Worm (Caenorhabditis elegans): ENCODE data around the gene C03H5.6.

C03H5.6 gene

ce11 chrII:371549-371948, 27.7 kb downstream of the C03H5.6 start:
- TF ChIP-seq unc-62 (GFP tag; optimal IDR thresholded peaks at IDR 0.05), result no peak

- TF ChIP-seq unc-62 (GFP tag; optimal IDR thresholded peaks at IDR 0.05), result no peak
Measured at ce11 chrII:370394-370793, 28.8 kb downstream of the C03H5.6 start.

- no peak for TF ChIP-seq unc-62 (GFP tag; optimal IDR thresholded peaks at IDR 0.05)
Measured at ce11 chrII:367455-367854, 31.8 kb downstream of the C03H5.6 start, which contains the start of gene ptr-3. TSS of gene ptr-3 (minus strand) at chrII:367555.

ce11 chrII:356969-357368, 42.3 kb downstream of the C03H5.6 start, which contains the start of gene dmsr-4:
TSS of gene dmsr-4 (minus strand) at chrII:357069.
- TF ChIP-seq unc-62 (GFP tag; optimal IDR thresholded peaks at IDR 0.05), result no peak

ce11 chrII:354494-354893, 44.7 kb downstream of the C03H5.6 start:
- no peak for TF ChIP-seq unc-62 (GFP tag; optimal IDR thresholded peaks at IDR 0.05)

ce11 chrII:349749-350148, 49.5 kb downstream of the C03H5.6 start:
- TF ChIP-seq unc-62 (GFP tag; optimal IDR thresholded peaks at IDR 0.05), result no peak

ce11 chrII:347734-348133, 51.5 kb downstream of the C03H5.6 start, which contains the start of gene D1069.3:
TSS of gene D1069.3 (minus strand) at chrII:347891.
- no peak for TF ChIP-seq unc-62 (GFP tag; optimal IDR thresholded peaks at IDR 0.05)
